Worm (Caenorhabditis elegans) whole organism, L4 larva: ENCODE results near the gene rsp-2.

Source experiments
- mdl-1 ChIP-seq, 2 experiments: fragments of 150-350 bp in 1 of 2; sonication (generic microtip) in 1 of 2; optimal IDR thresholded peaks; 2 replicates each; lab custom pipeline; 2014 to 2017; ENCODE audit warnings: missing biosample characterization in 2 of 2, missing genetic modification characterization in 2 of 2
- nhr-102 ChIP-seq: sonication (generic microtip); optimal IDR thresholded peaks from 2 replicates; lab custom pipeline; 2016; ENCODE audit warnings: mild to moderate bottlenecking, missing genetic modification characterization, moderate library complexity, missing compliant biosample characterization
- nhr-76 ChIP-seq: fragments of 150-350 bp; optimal IDR thresholded peaks from 2 replicates; lab custom pipeline; 2014; ENCODE audit warnings: missing biosample characterization, missing genetic modification characterization
- tag-97 ChIP-seq: fragments of 200-800 bp; sonication (Bioruptor generic); IDR thresholded peaks from 2 replicates; pipeline ENCODE4 v1.3.6; 2022; ENCODE audit warnings: missing genetic modification characterization, missing compliant biosample characterization
- tra-1 ChIP-seq: fragments of 200-800 bp; sonication (Bioruptor generic); IDR thresholded peaks from 2 replicates; pipeline ENCODE4 v1.3.6; 2022; ENCODE audit warnings: missing genetic modification reagents, missing genetic modification characterization, missing compliant biosample characterization

ce11 chrII:11486698-11487234 lies 34.0 kb upstream of the rsp-2 start, which contains the start of gene ttr-18:
- TF ChIP-seq tag-97 (GFP tag; lab: Robert Waterston, UW), result no peak
- TF ChIP-seq nhr-102, result no peak
- no peak for TF ChIP-seq nhr-76
- no peak for TF ChIP-seq mdl-1 (tag; optimal IDR thresholded peaks at IDR 0.05; lab: Kevin White, UChicago)
- TF ChIP-seq tra-1 (GFP tag; lab: Robert Waterston, UW), result no peak
